Fruit fly (Drosophila melanogaster) whole organism, pupa: ENCODE results near the gene dsd.

Experiments
- CG10348 ChIP-seq: fragments of 200-800 bp; sonication (Bioruptor generic); IDR thresholded peaks from 2 replicates; pipeline ENCODE4 v1.3.6; 2022; ENCODE audit warnings: missing biosample characterization, missing genetic modification characterization
- CG12605 ChIP-seq: fragments of 200-800 bp; sonication (Bioruptor generic); IDR thresholded peaks from 2 replicates; pipeline ENCODE4 v1.3.6; 2022; ENCODE audit warnings: missing biosample characterization, missing genetic modification characterization
- CG13204 ChIP-seq: fragments of 200-800 bp; sonication (Bioruptor generic); optimal IDR thresholded peaks from 2 replicates; lab custom pipeline; 2018; ENCODE audit warnings: missing biosample characterization, mild to moderate bottlenecking, missing genetic modification characterization, moderate library complexity
- CG14655 ChIP-seq: fragments of 200-800 bp; sonication (Bioruptor generic); optimal IDR thresholded peaks from 3 replicates; lab custom pipeline; 2017; ENCODE audit warnings: mild to moderate bottlenecking, missing biosample characterization, missing genetic modification reagents, missing genetic modification characterization
- CG15710 ChIP-seq: fragments of 200-800 bp; sonication (Bioruptor generic); optimal IDR thresholded peaks from 2 replicates; lab custom pipeline; 2018; ENCODE audit warnings: missing biosample characterization, mild to moderate bottlenecking, missing genetic modification characterization, moderate library complexity
- CG17806 ChIP-seq: fragments of 200-800 bp; sonication (Bioruptor generic); optimal IDR thresholded peaks from 2 replicates; lab custom pipeline; 2018; ENCODE audit warnings: missing biosample characterization, mild to moderate bottlenecking, missing genetic modification characterization, moderate library complexity
- CG32121 ChIP-seq: fragments of 200-800 bp; sonication (Bioruptor generic); IDR thresholded peaks from 2 replicates; pipeline ENCODE4 v1.3.6; 2022; ENCODE audit warnings: missing biosample characterization, missing genetic modification characterization
- CG34367 ChIP-seq: fragments of 200-800 bp; sonication (Bioruptor generic); optimal IDR thresholded peaks from 2 replicates; lab custom pipeline; 2018; ENCODE audit warnings: missing biosample characterization, mild to moderate bottlenecking, missing genetic modification characterization
- CG4496 ChIP-seq: fragments of 200-800 bp; sonication (Bioruptor generic); IDR thresholded peaks from 3 replicates; pipeline ENCODE4 v1.3.6; 2022; ENCODE audit warnings: missing biosample characterization, missing genetic modification characterization
- CG8159 ChIP-seq: fragments of 200-800 bp; sonication (Bioruptor generic); optimal IDR thresholded peaks from 3 replicates; lab custom pipeline; 2018; ENCODE audit warnings: missing biosample characterization, mild to moderate bottlenecking, missing genetic modification characterization, moderate library complexity
- CG8301 ChIP-seq: fragments of 200-800 bp; sonication (Bioruptor generic); optimal IDR thresholded peaks from 2 replicates; lab custom pipeline; 2018; ENCODE audit warnings: missing biosample characterization, mild to moderate bottlenecking, missing genetic modification characterization
- CG9948 ChIP-seq: fragments of 200-800 bp; sonication (Bioruptor generic); optimal IDR thresholded peaks from 2 replicates; lab custom pipeline; 2018; ENCODE audit warnings: missing biosample characterization, mild to moderate bottlenecking, missing genetic modification characterization, moderate library complexity
- D1 ChIP-seq: fragments of 200-800 bp; sonication (Bioruptor generic); optimal IDR thresholded peaks from 2 replicates; lab custom pipeline; 2018; ENCODE audit warnings: missing biosample characterization, mild to moderate bottlenecking, missing genetic modification characterization, moderate library complexity
- EcR ChIP-seq: fragments of 200-800 bp; sonication (Bioruptor generic); optimal IDR thresholded peaks from 3 replicates; lab custom pipeline; 2019; ENCODE audit warnings: missing biosample characterization, missing genetic modification characterization, mild to moderate bottlenecking, moderate library complexity, missing genetic modification reagents
- Ets98B ChIP-seq: fragments of 200-800 bp; sonication (Bioruptor generic); IDR thresholded peaks from 2 replicates; pipeline ENCODE4 v1.3.6; 2022; ENCODE audit warnings: missing biosample characterization, missing genetic modification characterization
- Pif1A ChIP-seq: fragments of 200-800 bp; sonication (Bioruptor generic); optimal IDR thresholded peaks from 3 replicates; lab custom pipeline; 2016; ENCODE audit warnings: missing biosample characterization, missing genetic modification characterization
- Pif1B ChIP-seq: fragments of 200-800 bp; sonication (Bioruptor generic); optimal IDR thresholded peaks from 3 replicates; lab custom pipeline; 2016; ENCODE audit warnings: missing biosample characterization, missing genetic modification characterization
- Snoo ChIP-seq: fragments of 200-800 bp; sonication (Bioruptor generic); optimal IDR thresholded peaks from 3 replicates; lab custom pipeline; 2017; ENCODE audit warnings: missing biosample characterization, mild to moderate bottlenecking, missing genetic modification characterization, inconsistent platforms
- fd96Ca ChIP-seq: fragments of 200-800 bp; sonication (Bioruptor generic); IDR thresholded peaks from 3 replicates; pipeline ENCODE4 v1.3.6; 2022; ENCODE audit warnings: missing biosample characterization, missing genetic modification characterization
- gl ChIP-seq: fragments of 200-800 bp; sonication (Bioruptor generic); optimal IDR thresholded peaks from 2 replicates; lab custom pipeline; 2018; ENCODE audit warnings: missing biosample characterization, mild to moderate bottlenecking, missing genetic modification characterization
- rn ChIP-seq: fragments of 200-800 bp; sonication (Bioruptor generic); IDR thresholded peaks from 2 replicates; pipeline ENCODE4 v1.3.6; 2022; ENCODE audit warnings: missing biosample characterization, missing genetic modification characterization

The dsd gene

dm6 chr3R:27553921-27554320 is 53.3 kb downstream of the dsd start:
- TF ChIP-seq CG34367 (tag; lab: Kevin White, UChicago) (peak; percentile 65), Pif1A (GFP tag; lab: Kevin White, UChicago) (peak; percentile 82), CG17806 (peak; percentile 71), CG8301 (peak; percentile 81), CG32121 (peak; percentile 86), rn (GFP tag; lab: Robert Waterston, UW) (peak; percentile 48; the same call in 1 of the 2 replicates), CG12605 (GFP tag; lab: Robert Waterston, UW) (peak; percentile 82), CG9948 (tag; lab: Kevin White, UChicago) (peak; percentile 70), Snoo (peak; percentile 83), Ets98B (GFP tag; lab: Robert Waterston, UW) (peak; percentile 88), CG13204 (GFP tag; lab: Kevin White, UChicago) (no peak), Pif1B (peak; percentile 72), fd96Ca (GFP tag; lab: Robert Waterston, UW) (peak; percentile 56; the same call in 1 of the 3 replicates), CG4496 (peak; percentile 89), CG15710 (tag; lab: Kevin White, UChicago) (peak; percentile 73), CG10348 (no peak), gl (tag; lab: Kevin White, UChicago) (peak; percentile 10), CG14655 (no peak), CG8159 (tag; lab: Kevin White, UChicago) (peak; percentile 81), D1 (tag; lab: Kevin White, UChicago) (no peak), EcR (no peak)

dm6 chr3R:27553379-27553778 is 53.8 kb downstream of the dsd start:
- TF ChIP-seq Pif1B (no peak), CG8301 (no peak), CG9948 (tag; lab: Kevin White, UChicago) (no peak), fd96Ca (GFP tag; lab: Robert Waterston, UW) (no peak), CG4496 (no peak), CG12605 (GFP tag; lab: Robert Waterston, UW) (no peak), CG10348 (no peak), D1 (tag; lab: Kevin White, UChicago) (no peak), Ets98B (GFP tag; lab: Robert Waterston, UW) (no peak)

dm6 chr3R:27552710-27553109 is 54.5 kb downstream of the dsd start:
- TF ChIP-seq CG15710 (tag; lab: Kevin White, UChicago) (no peak), rn (GFP tag; lab: Robert Waterston, UW) (no peak), Snoo (no peak), CG10348 (no peak)
